Worm (Caenorhabditis elegans) whole organism, L3 larva: ENCODE results near the gene Y53G8AM.4.

Experiments
- R02D3.7 ChIP-seq: fragments of 150-350 bp; optimal IDR thresholded peaks from 2 replicates; lab custom pipeline; 2014; ENCODE audit warnings: missing biosample characterization, missing genetic modification characterization
- aly-2 ChIP-seq: fragments of 150-350 bp; optimal IDR thresholded peaks from 2 replicates; lab custom pipeline; 2014; ENCODE audit warnings: missing biosample characterization, missing genetic modification characterization
- ceh-16 ChIP-seq: sonication (generic microtip); optimal IDR thresholded peaks from 2 replicates; lab custom pipeline; 2017; ENCODE audit warnings: missing biosample characterization, missing genetic modification characterization
- ceh-28 ChIP-seq: fragments of 150-350 bp; optimal IDR thresholded peaks from 2 replicates; lab custom pipeline; 2014; ENCODE audit warnings: missing biosample characterization, missing genetic modification reagents, missing genetic modification characterization
- ceh-82 ChIP-seq: fragments of 150-350 bp; optimal IDR thresholded peaks from 2 replicates; lab custom pipeline; 2014; ENCODE audit warnings: missing biosample characterization, missing genetic modification characterization
- daf-12 ChIP-seq: fragments of 150-350 bp; optimal IDR thresholded peaks from 2 replicates; lab custom pipeline; 2014; ENCODE audit warnings: missing biosample characterization, missing genetic modification reagents, missing genetic modification characterization
- egl-5 ChIP-seq: fragments of 150-350 bp; optimal IDR thresholded peaks from 2 replicates; lab custom pipeline; 2017; ENCODE audit warnings: missing biosample characterization, missing genetic modification reagents, missing genetic modification characterization, inconsistent platforms
- elt-1 ChIP-seq: fragments of 150-350 bp; optimal IDR thresholded peaks from 2 replicates; lab custom pipeline; 2014; ENCODE audit warnings: missing biosample characterization, missing genetic modification characterization
- elt-2 ChIP-seq: sonication (generic microtip); optimal IDR thresholded peaks from 2 replicates; lab custom pipeline; 2016; ENCODE audit warnings: missing genetic modification reagents, mild to moderate bottlenecking, missing genetic modification characterization, missing compliant biosample characterization
- fkh-10 ChIP-seq: sonication (generic microtip); optimal IDR thresholded peaks from 2 replicates; lab custom pipeline; 2017; ENCODE audit warnings: missing biosample characterization, missing genetic modification reagents, missing genetic modification characterization
- hmg-11 ChIP-seq: sonication (generic microtip); optimal IDR thresholded peaks from 2 replicates; lab custom pipeline; 2016; ENCODE audit warnings: missing genetic modification characterization, missing compliant biosample characterization
- jun-1 ChIP-seq: fragments of 150-350 bp; optimal IDR thresholded peaks from 2 replicates; lab custom pipeline; 2014; ENCODE audit warnings: missing biosample characterization, missing genetic modification reagents, missing genetic modification characterization
- lin-15B ChIP-seq: fragments of 150-350 bp; optimal IDR thresholded peaks from 2 replicates; lab custom pipeline; 2014; ENCODE audit warnings: missing biosample characterization, missing genetic modification characterization
- lin-39 ChIP-seq: fragments of 150-350 bp; optimal IDR thresholded peaks from 2 replicates; lab custom pipeline; 2018; ENCODE audit warnings: missing biosample characterization, missing genetic modification reagents, missing genetic modification characterization
- lsy-12 ChIP-seq: sonication (generic microtip); optimal IDR thresholded peaks from 2 replicates; lab custom pipeline; 2016; ENCODE audit warnings: mild to moderate bottlenecking, missing genetic modification characterization, missing compliant biosample characterization
- mdl-1 ChIP-seq: fragments of 150-350 bp; optimal IDR thresholded peaks from 2 replicates; lab custom pipeline; 2014; ENCODE audit warnings: missing biosample characterization, missing genetic modification characterization
- mml-1 ChIP-seq: fragments of 150-350 bp; sonication (generic microtip); optimal IDR thresholded peaks from 3 replicates; lab custom pipeline; 2014; ENCODE audit warnings: missing biosample characterization, missing genetic modification characterization
- nfya-1 ChIP-seq: sonication (generic microtip); optimal IDR thresholded peaks from 2 replicates; lab custom pipeline; 2017; ENCODE audit warnings: missing genetic modification characterization, mild to moderate bottlenecking, missing compliant biosample characterization, antibody characterized with exemption, moderate library complexity; ENCODE audit not compliant: insufficient read depth
- nhr-11 ChIP-seq: fragments of 150-350 bp; optimal IDR thresholded peaks from 2 replicates; lab custom pipeline; 2014; ENCODE audit warnings: missing biosample characterization, missing genetic modification characterization
- nhr-23 ChIP-seq: fragments of 150-350 bp; optimal IDR thresholded peaks from 2 replicates; lab custom pipeline; 2014; ENCODE audit warnings: missing biosample characterization, missing genetic modification reagents, missing genetic modification characterization
- nhr-237 ChIP-seq: fragments of 150-350 bp; optimal IDR thresholded peaks from 2 replicates; lab custom pipeline; 2014; ENCODE audit warnings: missing biosample characterization, missing genetic modification characterization
- nhr-25 ChIP-seq: sonication (generic microtip); optimal IDR thresholded peaks from 2 replicates; lab custom pipeline; 2017; ENCODE audit warnings: missing biosample characterization, missing genetic modification characterization
- nhr-28 ChIP-seq: fragments of 150-350 bp; optimal IDR thresholded peaks from 2 replicates; lab custom pipeline; 2014; ENCODE audit warnings: missing biosample characterization, missing genetic modification characterization
- nhr-43 ChIP-seq: sonication (generic microtip); optimal IDR thresholded peaks from 2 replicates; lab custom pipeline; 2016; ENCODE audit warnings: mild to moderate bottlenecking, missing genetic modification characterization, missing compliant biosample characterization; ENCODE audit not compliant: poor library complexity, severe bottlenecking
- pha-4 ChIP-seq: fragments of 150-350 bp; optimal IDR thresholded peaks from 2 replicates; lab custom pipeline; 2014; ENCODE audit warnings: missing biosample characterization, missing genetic modification reagents, missing genetic modification characterization
- pqm-1 ChIP-seq: fragments of 150-350 bp; optimal IDR thresholded peaks from 2 replicates; lab custom pipeline; 2017; ENCODE audit warnings: missing biosample characterization, missing genetic modification characterization, inconsistent platforms
- sea-2 ChIP-seq: fragments of 150-350 bp; sonication (generic microtip); optimal IDR thresholded peaks from 4 replicates; lab custom pipeline; 2014; ENCODE audit warnings: missing biosample characterization, missing genetic modification reagents, missing genetic modification characterization
- skn-1 ChIP-seq: fragments of 150-350 bp; optimal IDR thresholded peaks from 2 replicates; lab custom pipeline; 2014; ENCODE audit warnings: missing biosample characterization, missing genetic modification characterization
- snpc-4 ChIP-seq: fragments of 150-350 bp; optimal IDR thresholded peaks from 2 replicates; lab custom pipeline; 2014; ENCODE audit warnings: missing biosample characterization, missing genetic modification characterization
- tbx-2 ChIP-seq: sonication (generic microtip); optimal IDR thresholded peaks from 2 replicates; lab custom pipeline; 2016; ENCODE audit warnings: mild to moderate bottlenecking, missing genetic modification characterization, missing compliant biosample characterization
- unc-62 ChIP-seq: fragments of 150-350 bp; sonication (generic microtip); optimal IDR thresholded peaks from 4 replicates; lab custom pipeline; 2014; ENCODE audit warnings: missing biosample characterization, missing genetic modification reagents, missing genetic modification characterization
- zag-1 ChIP-seq: fragments of 150-350 bp; optimal IDR thresholded peaks from 2 replicates; lab custom pipeline; 2014; ENCODE audit warnings: missing biosample characterization, missing genetic modification characterization
- ztf-11 ChIP-seq: fragments of 150-350 bp; optimal IDR thresholded peaks from 2 replicates; lab custom pipeline; 2014; ENCODE audit warnings: missing biosample characterization, missing genetic modification characterization

Gene Y53G8AM.4

ce11 chrIII:3281860-3282358, 26.4 kb upstream of the Y53G8AM.4 start, which contains the start of gene mfsd-8:
TSS of gene mfsd-8 (plus strand) at chrIII:3282308.
- TF ChIP-seq pqm-1 (tag; lab: Kevin White, UChicago) (peak; percentile 56), elt-2 (peak; percentile 91), mml-1 (tag; lab: Kevin White, UChicago) (no peak), lin-39 (no peak), pha-4 (tag; lab: Kevin White, UChicago) (peak; percentile 3)

DNA sequence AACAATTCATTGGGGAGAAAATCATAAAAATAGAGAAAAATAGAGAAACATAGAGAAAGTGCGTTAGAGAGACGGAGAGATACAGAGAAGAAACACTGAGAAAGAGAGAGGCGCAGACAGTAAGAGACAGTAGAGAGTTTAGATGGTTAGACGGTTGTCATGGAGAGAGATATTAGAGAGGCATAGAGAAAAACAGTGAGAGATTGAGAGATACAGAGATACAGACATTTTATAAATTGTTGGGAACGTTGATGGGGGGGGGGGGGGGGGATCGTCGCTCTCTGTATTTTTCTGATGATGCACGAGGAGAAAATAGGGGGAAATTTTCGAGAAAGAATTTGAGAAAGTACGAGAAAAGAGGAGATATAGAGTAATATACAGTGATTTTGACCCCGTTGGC, 23.8 kb upstream of the Y53G8AM.4 start:
- TF ChIP-seq ceh-82 (tag; lab: Kevin White, UChicago) (peak; percentile 43), ceh-28 (tag; lab: Kevin White, UChicago) (peak; percentile 82), elt-2 (peak; percentile 61), pqm-1 (tag; lab: Kevin White, UChicago) (peak; percentile 58), skn-1 (tag; lab: Kevin White, UChicago) (peak; percentile 22), elt-1 (no peak), ceh-16 (no peak), nhr-11 (peak; percentile 63), nhr-43 (tag; lab: Kevin White, UChicago) (peak; percentile 73), fkh-10 (GFP tag; lab: Kevin White, UChicago) (no peak), nhr-25 (tag; lab: Kevin White, UChicago) (peak; percentile 90), nhr-28 (tag; lab: Kevin White, UChicago) (no peak), zag-1 (tag; lab: Kevin White, UChicago) (no peak), lin-15B (tag; lab: Kevin White, UChicago) (peak; percentile 40), nhr-23 (tag; lab: Kevin White, UChicago) (peak; percentile 92), hmg-11 (tag; lab: Kevin White, UChicago) (peak; percentile 77), nfya-1 (tag; lab: Kevin White, UChicago) (peak; percentile 78), egl-5 (tag; lab: Kevin White, UChicago) (no peak), lsy-12 (peak; percentile 29), R02D3.7 (tag; lab: Kevin White, UChicago) (peak; percentile 54), pha-4 (tag; lab: Kevin White, UChicago) (peak; percentile 87), aly-2 (tag; lab: Kevin White, UChicago) (no peak), jun-1 (peak; percentile 64)

DNA sequence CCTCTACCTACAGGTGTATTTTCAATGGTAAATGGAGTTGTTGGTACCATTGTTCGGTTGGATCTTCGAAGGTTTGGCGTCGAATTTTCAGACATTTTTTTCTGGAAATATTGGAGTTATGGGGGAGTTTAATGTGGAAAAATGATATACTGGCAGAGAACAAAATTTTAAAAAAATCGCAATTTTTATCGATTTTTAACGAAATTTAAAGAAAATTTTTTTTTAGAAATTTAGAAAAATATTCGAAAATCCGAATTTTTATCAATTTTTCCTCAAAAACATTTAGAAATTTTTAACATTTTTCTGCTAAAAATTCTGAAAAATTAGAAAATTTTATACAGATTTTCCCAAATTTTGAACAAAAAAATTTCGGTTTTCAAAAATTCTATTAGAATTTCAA, 23.1 kb upstream of the Y53G8AM.4 start, which contains the start of gene Y53G8AM.8:
Y53G8AM.8 (minus strand) TSS at position 101 of the 400 bp plus-strand sequence.
- TF ChIP-seq unc-62, result no peak

ce11 chrIII:3273141-3273540, 17.7 kb upstream of the Y53G8AM.4 start:
- TF ChIP-seq nhr-23 (tag; lab: Kevin White, UChicago) (peak; percentile 20), pha-4 (tag; lab: Kevin White, UChicago) (peak; percentile 24), mml-1 (tag; lab: Kevin White, UChicago) (no peak), daf-12 (tag; lab: Kevin White, UChicago) (no peak), egl-5 (tag; lab: Kevin White, UChicago) (no peak), nfya-1 (tag; lab: Kevin White, UChicago) (peak; percentile 50), sea-2 (GFP tag; lab: Kevin White, UChicago) (no peak), ceh-28 (tag; lab: Kevin White, UChicago) (no peak), nhr-237 (tag; lab: Kevin White, UChicago) (no peak), lin-39 (peak; percentile 12), mdl-1 (tag; lab: Kevin White, UChicago) (no peak)

- peak; percentile 61 for TF ChIP-seq nhr-23 (tag; lab: Kevin White, UChicago)
- TF ChIP-seq pha-4 (tag; lab: Kevin White, UChicago), result peak; percentile 66
- peak; percentile 26 for TF ChIP-seq snpc-4 (tag; lab: Kevin White, UChicago)
- TF ChIP-seq nfya-1 (tag; lab: Kevin White, UChicago), result peak; percentile 65
- TF ChIP-seq egl-5 (tag; lab: Kevin White, UChicago), result no peak
- peak; percentile 47 for TF ChIP-seq hmg-11 (tag; lab: Kevin White, UChicago)
- peak; percentile 54 for TF ChIP-seq tbx-2
- peak; percentile 53 for TF ChIP-seq ceh-28 (tag; lab: Kevin White, UChicago)
- TF ChIP-seq unc-62, result no peak
- peak; percentile 27 for TF ChIP-seq pqm-1 (tag; lab: Kevin White, UChicago)
- peak; percentile 71 for TF ChIP-seq elt-2
- TF ChIP-seq R02D3.7 (tag; lab: Kevin White, UChicago), result peak; percentile 31
- no peak for TF ChIP-seq ztf-11 (tag; lab: Kevin White, UChicago)
- TF ChIP-seq nhr-43 (tag; lab: Kevin White, UChicago), result no peak
Observed at ce11 chrIII:3271682-3272081, 16.2 kb upstream of the Y53G8AM.4 start.
